Worm (Caenorhabditis elegans): ENCODE results near the gene T04C12.33.
A peak's percentile ranks its signal among the peaks of the same experiment; 100 is the strongest.

T04C12.33 gene

DNA sequence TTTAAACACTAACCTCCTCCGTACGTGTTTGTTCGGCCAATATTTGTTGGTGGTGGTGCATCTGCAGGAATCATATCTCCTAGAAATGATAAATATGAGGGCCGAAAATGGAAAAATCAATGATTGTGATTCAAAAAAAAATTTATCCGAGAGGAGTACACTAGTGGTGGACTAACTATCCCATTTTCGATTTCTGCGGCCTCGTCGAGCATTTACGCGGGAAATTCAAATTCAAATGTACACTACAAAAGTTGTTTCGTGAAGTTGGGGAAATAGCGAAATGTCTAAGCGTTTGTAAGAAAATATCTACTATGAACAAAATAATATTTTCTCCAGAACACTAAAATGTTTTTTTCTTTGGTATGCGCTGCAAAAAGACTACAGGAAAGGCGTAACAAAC is 22.7 kb upstream of the T04C12.33 start (continued):
- 0 out of 2 replicates have a peak, but pooled peaks have one; percentile 34 for TF ChIP-seq let-526 (GFP tag; IDR thresholded peaks at IDR 0.05)
- TF ChIP-seq lsy-27 (tag; optimal IDR thresholded peaks at IDR 0.05; ENCODE audit: borderline replicate concordance, insufficient read depth), result no peak
- TF ChIP-seq lin-40 (tag; optimal IDR thresholded peaks at IDR 0.05), result peak; percentile 30
- TF ChIP-seq nhr-90 (tag; optimal IDR thresholded peaks at IDR 0.05), result no peak
- peak; percentile 53 for TF ChIP-seq ceh-100 (GFP tag; IDR thresholded peaks at IDR 0.05)
- TF ChIP-seq lsl-1 (GFP tag; optimal IDR thresholded peaks at IDR 0.05), result peak; percentile 48
- no peak for TF ChIP-seq nhr-179 (tag; optimal IDR thresholded peaks at IDR 0.05)
- no peak for TF ChIP-seq lin-26 (GFP tag; IDR thresholded peaks at IDR 0.05)
- peak in 1 of 3 experiments; percentile 72 for TF ChIP-seq lin-35 (GFP tag; optimal IDR thresholded peaks at IDR 0.05)
- peak; percentile 50; the same call in 1 of the 2 replicates for TF ChIP-seq lir-1 (GFP tag; conservative IDR thresholded peaks at IDR 0.05)
- TF ChIP-seq snpc-1.3 (tag; optimal IDR thresholded peaks at IDR 0.05; ENCODE audit: insufficient read depth), result no peak
- TF ChIP-seq sdz-38 (tag; optimal IDR thresholded peaks at IDR 0.05), result no peak
- TF ChIP-seq lin-54 (GFP tag; optimal IDR thresholded peaks at IDR 0.05), result peak; percentile 92
- no peak for TF ChIP-seq ztf-18 (tag; optimal IDR thresholded peaks at IDR 0.05)
- no peak for TF ChIP-seq Y67H2A.10 (GFP tag; conservative IDR thresholded peaks at IDR 0.05)
- 0 out of 2 replicates have a peak, but pooled peaks have one; percentile 14 for TF ChIP-seq C17E4.6 (GFP tag; IDR thresholded peaks at IDR 0.05)
- TF ChIP-seq F57C9.4 (tag; optimal IDR thresholded peaks at IDR 0.05), result no peak
- TF ChIP-seq attf-5 (GFP tag; optimal IDR thresholded peaks at IDR 0.05), result peak; percentile 5
- no peak for TF ChIP-seq egl-44 (GFP tag; IDR thresholded peaks at IDR 0.05)
- no peak for TF ChIP-seq nhr-27 (tag; optimal IDR thresholded peaks at IDR 0.05)
- TF ChIP-seq efl-1 (GFP tag; optimal IDR thresholded peaks at IDR 0.05), result peak; percentile 72
- TF ChIP-seq F33H1.4 (GFP tag; IDR thresholded peaks at IDR 0.05), result peak; percentile 43; the same call in 1 of the 2 replicates
- peak; percentile 41; the same call in 1 of the 2 replicates for TF ChIP-seq D2030.7 (GFP tag; IDR thresholded peaks at IDR 0.05)
- TF ChIP-seq nfya-2 (GFP tag; IDR thresholded peaks at IDR 0.05), result no peak
- no peak for TF ChIP-seq B0336.3 (GFP tag; IDR thresholded peaks at IDR 0.05)
- peak; percentile 14 to 26 for TF ChIP-seq rec-8 (tag; optimal IDR thresholded peaks at IDR 0.05)
- TF ChIP-seq tbp1 (GFP tag; optimal IDR thresholded peaks at IDR 0.05), result no peak
- peak; percentile 56 for TF ChIP-seq ceh-27 (GFP tag; optimal IDR thresholded peaks at IDR 0.05)
- TF ChIP-seq madf-6 (GFP tag; IDR thresholded peaks at IDR 0.05), result peak; percentile 40
- TF ChIP-seq dpl-1 (GFP tag; optimal IDR thresholded peaks at IDR 0.05), result peak; percentile 54
- TF ChIP-seq Y95B8A.8 (GFP tag; IDR thresholded peaks at IDR 0.05), result no peak
- no peak for TF ChIP-seq attf-3 (GFP tag; conservative IDR thresholded peaks at IDR 0.05)
- no peak for TF ChIP-seq ceh-58 (GFP tag; IDR thresholded peaks at IDR 0.05)
- no peak for TF ChIP-seq nfya-1 (tag; optimal IDR thresholded peaks at IDR 0.05; ENCODE audit: borderline replicate concordance, insufficient read depth)
- TF ChIP-seq K11D2.4 (GFP tag; IDR thresholded peaks at IDR 0.05), result peak; percentile 72
- TF ChIP-seq dox-1 (GFP tag; IDR thresholded peaks at IDR 0.05), result peak; percentile 51; the same call in 1 of the 2 replicates
- TF ChIP-seq repo-1 (tag; optimal IDR thresholded peaks at IDR 0.05), result no peak
- TF ChIP-seq rcor-1 (GFP tag; IDR thresholded peaks at IDR 0.05), result peak; percentile 34; the same call in 1 of the 2 replicates
- 0 out of 2 replicates have a peak, but pooled peaks have one; percentile 49 for TF ChIP-seq hmg-20 (GFP tag; IDR thresholded peaks at IDR 0.05)
- TF ChIP-seq ceh-91 (GFP tag; IDR thresholded peaks at IDR 0.05), result 0 out of 2 replicates have a peak, but pooled peaks have one; percentile 27
- peak; percentile 58 for TF ChIP-seq K12H6.12 (tag; optimal IDR thresholded peaks at IDR 0.05)
- TF ChIP-seq die-1 (tag; optimal IDR thresholded peaks at IDR 0.05), result no peak
- no peak for TF ChIP-seq zim-3 (tag; optimal IDR thresholded peaks at IDR 0.05)
- 0 out of 2 replicates have a peak, but pooled peaks have one; percentile 72 for TF ChIP-seq ceh-40 (GFP tag; IDR thresholded peaks at IDR 0.05)
- no peak for TF ChIP-seq zfh-2 (GFP tag; conservative IDR thresholded peaks at IDR 0.05)
- TF ChIP-seq madf-3 (GFP tag; IDR thresholded peaks at IDR 0.05), result 0 out of 2 replicates have a peak, but pooled peaks have one; percentile 56
- no peak for TF ChIP-seq fkh-3 (tag; optimal IDR thresholded peaks at IDR 0.05)
- peak; percentile 2 for TF ChIP-seq madf-10 (tag; optimal IDR thresholded peaks at IDR 0.05)
